Worm (Caenorhabditis elegans) whole organism, late embryonic: ENCODE data around the gene F25B5.6.

Experiments used
- ahr-1 ChIP-seq: sonication (generic microtip); optimal IDR thresholded peaks from 2 replicates; lab custom pipeline; 2016; ENCODE audit warnings: missing genetic modification characterization, missing compliant biosample characterization
- ama-1 ChIP-seq: fragments of 150-350 bp; optimal IDR thresholded peaks from 2 replicates; lab custom pipeline; 2014
- ceh-18 ChIP-seq: sonication (generic microtip); optimal IDR thresholded peaks from 2 replicates; lab custom pipeline; 2016; ENCODE audit warnings: missing genetic modification characterization, missing compliant biosample characterization
- ceh-30 ChIP-seq: fragments of 150-350 bp; optimal IDR thresholded peaks from 2 replicates; lab custom pipeline; 2014; ENCODE audit warnings: missing biosample characterization, missing genetic modification characterization
- elt-2 ChIP-seq: sonication (generic microtip); optimal IDR thresholded peaks from 2 replicates; lab custom pipeline; 2016; ENCODE audit warnings: missing genetic modification reagents, missing genetic modification characterization, missing compliant biosample characterization
- fkh-10 ChIP-seq: fragments of 150-350 bp; optimal IDR thresholded peaks from 2 replicates; lab custom pipeline; 2014; ENCODE audit warnings: missing biosample characterization, missing genetic modification reagents, missing genetic modification characterization
- fkh-6 ChIP-seq: sonication (generic microtip); optimal IDR thresholded peaks from 2 replicates; lab custom pipeline; 2016; ENCODE audit warnings: missing genetic modification characterization, missing compliant biosample characterization
- hlh-6 ChIP-seq: sonication (generic microtip); optimal IDR thresholded peaks from 2 replicates; lab custom pipeline; 2016; ENCODE audit warnings: missing genotype, missing genetic modification characterization, missing compliant biosample characterization
- nhr-11 ChIP-seq: fragments of 150-350 bp; optimal IDR thresholded peaks from 2 replicates; lab custom pipeline; 2014; ENCODE audit warnings: missing biosample characterization, missing genetic modification characterization
- unc-86 ChIP-seq: sonication (generic microtip); optimal IDR thresholded peaks from 2 replicates; lab custom pipeline; 2016; ENCODE audit warnings: missing genetic modification characterization, missing compliant biosample characterization

DNA sequence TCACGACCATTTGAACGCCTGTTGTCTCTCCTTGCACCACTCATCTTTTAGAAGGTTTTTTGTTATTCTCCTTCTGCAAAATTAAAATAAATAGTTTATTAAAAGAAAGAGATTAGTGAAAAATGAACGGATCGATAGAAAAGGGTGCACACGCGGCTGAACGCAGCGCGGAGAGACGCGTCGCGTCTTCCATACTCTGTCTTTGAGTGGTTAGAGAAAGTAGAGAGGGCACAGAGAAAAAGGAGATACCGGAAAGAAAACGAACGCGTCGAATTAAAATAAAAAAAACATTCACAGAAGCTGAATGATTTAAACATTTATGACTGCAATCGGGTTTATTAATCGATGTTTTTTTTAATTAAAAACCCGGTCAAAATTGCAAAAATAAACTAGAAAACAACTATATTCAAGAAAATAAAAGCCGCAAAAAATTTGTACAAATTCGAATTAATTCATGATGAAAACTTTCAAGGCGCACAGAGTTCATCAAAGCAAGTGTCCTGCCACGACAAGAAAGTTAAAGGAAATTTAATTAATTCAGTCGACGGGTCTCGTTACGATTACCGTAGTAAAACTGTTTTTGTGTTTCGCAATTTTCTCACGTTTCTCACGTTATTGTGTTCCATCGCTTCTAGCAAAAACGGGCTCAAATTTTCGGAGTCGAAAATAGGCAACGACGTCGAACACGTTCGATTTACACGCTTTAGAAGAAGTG, 9.8 kb upstream of the F25B5.6 start, which contains the start of the genes nono-1 and nop-1:
- TF ChIP-seq hlh-6 (tag; lab: Kevin White, UChicago) = no peak
- TF ChIP-seq ama-1 (lab: Kevin White, UChicago) = no peak
- no peak for TF ChIP-seq ahr-1 (tag; lab: Kevin White, UChicago)
- TF ChIP-seq ceh-18 = no peak
- no peak for TF ChIP-seq ceh-30
- TF ChIP-seq unc-86 = no peak
- no peak for TF ChIP-seq fkh-10 (GFP tag; lab: Kevin White, UChicago)
- TF ChIP-seq fkh-6 (tag; lab: Kevin White, UChicago) = no peak
- TF ChIP-seq nhr-11 = no peak
- no peak for TF ChIP-seq elt-2 (tag; lab: Kevin White, UChicago)
